Fruit fly (Drosophila melanogaster): ENCODE results near the gene sty.

- TF ChIP-seq HHEX (GFP tag; optimal IDR thresholded peaks at IDR 0.05) (no peak), Lim3 (GFP tag; IDR thresholded peaks at IDR 0.05) (no peak), CG17568 (GFP tag; optimal IDR thresholded peaks at IDR 0.05) (no peak), salm (tag; optimal IDR thresholded peaks at IDR 0.05) (no peak), fd64A (GFP tag; optimal IDR thresholded peaks at IDR 0.05) (no peak), Fer3 (tag; optimal IDR thresholded peaks at IDR 0.05) (no peak), CG6689 (GFP tag; IDR thresholded peaks at IDR 0.05) (no peak), Max (GFP tag; optimal IDR thresholded peaks at IDR 0.05) (no peak)
These were observed 15.0 kb downstream of the sty start for dm6 chr3L:3409626-3410301.
